Worm (Caenorhabditis elegans) whole organism, L3 larva: ENCODE results near the gene mob-2.

Experiments
- ceh-28 ChIP-seq: fragments of 150-350 bp; optimal IDR thresholded peaks from 2 replicates; lab custom pipeline; 2014; ENCODE audit warnings: missing biosample characterization, missing genetic modification reagents, missing genetic modification characterization
- ceh-82 ChIP-seq: fragments of 150-350 bp; optimal IDR thresholded peaks from 2 replicates; lab custom pipeline; 2014; ENCODE audit warnings: missing biosample characterization, missing genetic modification characterization
- egl-27 ChIP-seq: sonication (generic microtip); optimal IDR thresholded peaks from 4 replicates; lab custom pipeline; 2017; ENCODE audit warnings: missing biosample characterization, missing genetic modification reagents, missing genetic modification characterization
- egl-5 ChIP-seq: fragments of 150-350 bp; optimal IDR thresholded peaks from 2 replicates; lab custom pipeline; 2017; ENCODE audit warnings: missing biosample characterization, missing genetic modification reagents, missing genetic modification characterization, inconsistent platforms
- elt-1 ChIP-seq: fragments of 150-350 bp; optimal IDR thresholded peaks from 2 replicates; lab custom pipeline; 2014; ENCODE audit warnings: missing biosample characterization, missing genetic modification characterization
- elt-2 ChIP-seq: sonication (generic microtip); optimal IDR thresholded peaks from 2 replicates; lab custom pipeline; 2016; ENCODE audit warnings: missing genetic modification reagents, mild to moderate bottlenecking, missing genetic modification characterization, missing compliant biosample characterization
- eor-1 ChIP-seq, 2 experiments: fragments of 150-350 bp; optimal IDR thresholded peaks; 2 replicates each; lab custom pipeline; 2014 to 2018; ENCODE audit warnings: missing biosample characterization in 2 of 2, missing genetic modification characterization in 2 of 2
- fkh-10 ChIP-seq: sonication (generic microtip); optimal IDR thresholded peaks from 2 replicates; lab custom pipeline; 2017; ENCODE audit warnings: missing biosample characterization, missing genetic modification reagents, missing genetic modification characterization
- fos-1 ChIP-seq: fragments of 150-350 bp; optimal IDR thresholded peaks from 2 replicates; lab custom pipeline; 2014; ENCODE audit warnings: missing biosample characterization, missing genetic modification characterization
- hmg-11 ChIP-seq: sonication (generic microtip); optimal IDR thresholded peaks from 2 replicates; lab custom pipeline; 2016; ENCODE audit warnings: missing genetic modification characterization, missing compliant biosample characterization
- jun-1 ChIP-seq: fragments of 150-350 bp; optimal IDR thresholded peaks from 2 replicates; lab custom pipeline; 2014; ENCODE audit warnings: missing biosample characterization, missing genetic modification reagents, missing genetic modification characterization
- lin-15B ChIP-seq: fragments of 150-350 bp; optimal IDR thresholded peaks from 2 replicates; lab custom pipeline; 2014; ENCODE audit warnings: missing biosample characterization, missing genetic modification characterization
- lin-39 ChIP-seq: fragments of 150-350 bp; optimal IDR thresholded peaks from 2 replicates; lab custom pipeline; 2018; ENCODE audit warnings: missing biosample characterization, missing genetic modification reagents, missing genetic modification characterization
- mdl-1 ChIP-seq: fragments of 150-350 bp; optimal IDR thresholded peaks from 2 replicates; lab custom pipeline; 2014; ENCODE audit warnings: missing biosample characterization, missing genetic modification characterization
- nfya-1 ChIP-seq: sonication (generic microtip); optimal IDR thresholded peaks from 2 replicates; lab custom pipeline; 2017; ENCODE audit warnings: missing genetic modification characterization, mild to moderate bottlenecking, missing compliant biosample characterization, antibody characterized with exemption, moderate library complexity; ENCODE audit not compliant: insufficient read depth
- nhr-11 ChIP-seq: fragments of 150-350 bp; optimal IDR thresholded peaks from 2 replicates; lab custom pipeline; 2014; ENCODE audit warnings: missing biosample characterization, missing genetic modification characterization
- nhr-23 ChIP-seq: fragments of 150-350 bp; optimal IDR thresholded peaks from 2 replicates; lab custom pipeline; 2014; ENCODE audit warnings: missing biosample characterization, missing genetic modification reagents, missing genetic modification characterization
- nhr-237 ChIP-seq: fragments of 150-350 bp; optimal IDR thresholded peaks from 2 replicates; lab custom pipeline; 2014; ENCODE audit warnings: missing biosample characterization, missing genetic modification characterization
- nhr-28 ChIP-seq: fragments of 150-350 bp; optimal IDR thresholded peaks from 2 replicates; lab custom pipeline; 2014; ENCODE audit warnings: missing biosample characterization, missing genetic modification characterization
- nhr-43 ChIP-seq: sonication (generic microtip); optimal IDR thresholded peaks from 2 replicates; lab custom pipeline; 2016; ENCODE audit warnings: mild to moderate bottlenecking, missing genetic modification characterization, missing compliant biosample characterization; ENCODE audit not compliant: poor library complexity, severe bottlenecking
- nhr-67 ChIP-seq: fragments of 150-350 bp; optimal IDR thresholded peaks from 2 replicates; lab custom pipeline; 2014; ENCODE audit warnings: missing biosample characterization, missing genetic modification characterization
- nhr-76 ChIP-seq: fragments of 150-350 bp; sonication (generic microtip); optimal IDR thresholded peaks from 5 replicates; lab custom pipeline; 2014; ENCODE audit warnings: missing biosample characterization, missing genetic modification characterization
- nhr-77 ChIP-seq: fragments of 150-350 bp; optimal IDR thresholded peaks from 2 replicates; lab custom pipeline; 2014; ENCODE audit warnings: missing biosample characterization, missing genetic modification characterization
- pha-4 ChIP-seq: fragments of 150-350 bp; optimal IDR thresholded peaks from 2 replicates; lab custom pipeline; 2014; ENCODE audit warnings: missing biosample characterization, missing genetic modification reagents, missing genetic modification characterization
- skn-1 ChIP-seq: fragments of 150-350 bp; optimal IDR thresholded peaks from 2 replicates; lab custom pipeline; 2014; ENCODE audit warnings: missing biosample characterization, missing genetic modification characterization
- snpc-4 ChIP-seq: fragments of 150-350 bp; optimal IDR thresholded peaks from 2 replicates; lab custom pipeline; 2014; ENCODE audit warnings: missing biosample characterization, missing genetic modification characterization
- tbx-2 ChIP-seq: sonication (generic microtip); optimal IDR thresholded peaks from 2 replicates; lab custom pipeline; 2016; ENCODE audit warnings: mild to moderate bottlenecking, missing genetic modification characterization, missing compliant biosample characterization
- unc-39 ChIP-seq: sonication (generic microtip); optimal IDR thresholded peaks from 4 replicates; lab custom pipeline; 2017; ENCODE audit warnings: missing biosample characterization, missing genetic modification characterization
- zag-1 ChIP-seq: fragments of 150-350 bp; optimal IDR thresholded peaks from 2 replicates; lab custom pipeline; 2014; ENCODE audit warnings: missing biosample characterization, missing genetic modification characterization
- ztf-11 ChIP-seq: fragments of 150-350 bp; optimal IDR thresholded peaks from 2 replicates; lab custom pipeline; 2014; ENCODE audit warnings: missing biosample characterization, missing genetic modification characterization
- ztf-4 ChIP-seq: fragments of 150-350 bp; optimal IDR thresholded peaks from 2 replicates; lab custom pipeline; 2014; ENCODE audit warnings: missing biosample characterization, missing genetic modification characterization

Gene mob-2

ce11 chrX:13206911-13207310 lies 37.0 kb upstream of the mob-2 start:
- no peak for TF ChIP-seq ceh-28 (tag; lab: Kevin White, UChicago)
- peak; percentile 7 for TF ChIP-seq nfya-1
- no peak for TF ChIP-seq nhr-11 (tag; lab: Kevin White, UChicago)
- TF ChIP-seq lin-39 (tag; lab: Kevin White, UChicago): peak; percentile 16

- TF ChIP-seq eor-1 (tag; optimal IDR thresholded peaks at IDR 0.05; lab: Kevin White, UChicago) (no peak), lin-39 (tag; lab: Kevin White, UChicago) (peak; percentile 32)
Observed at ce11 chrX:13206011-13206410, 36.1 kb upstream of the mob-2 start.

ce11 chrX:13202312-13202711 lies 32.4 kb upstream of the mob-2 start:
- no peak for TF ChIP-seq skn-1 (tag; lab: Kevin White, UChicago)
- no peak for TF ChIP-seq nhr-67 (tag; lab: Kevin White, UChicago)
- no peak for TF ChIP-seq nhr-237
- no peak for TF ChIP-seq ceh-28 (tag; lab: Kevin White, UChicago)
- TF ChIP-seq lin-15B (tag; lab: Kevin White, UChicago): no peak
- TF ChIP-seq nhr-11 (tag; lab: Kevin White, UChicago): no peak
- TF ChIP-seq egl-27 (tag; lab: Kevin White, UChicago): no peak
- TF ChIP-seq nhr-77 (tag; lab: Kevin White, UChicago): no peak
- no peak for TF ChIP-seq elt-2 (tag; lab: Kevin White, UChicago)
- no peak for TF ChIP-seq zag-1 (tag; lab: Kevin White, UChicago)
- TF ChIP-seq nhr-43 (tag; lab: Kevin White, UChicago): no peak

ce11 chrX:13201401-13201800 lies 31.5 kb upstream of the mob-2 start, which contains the start of gene unc-9:
Gene unc-9 (plus strand): TSS chrX:13201770.
- no peak for TF ChIP-seq nhr-77 (tag; lab: Kevin White, UChicago)
- TF ChIP-seq jun-1 (tag; lab: Kevin White, UChicago): no peak
- TF ChIP-seq fkh-10 (GFP tag; lab: Kevin White, UChicago): peak; percentile 67
- no peak for TF ChIP-seq tbx-2 (tag; lab: Kevin White, UChicago)
- no peak for TF ChIP-seq nhr-28 (tag; lab: Kevin White, UChicago)

- TF ChIP-seq egl-5 (tag; lab: Kevin White, UChicago) (peak; percentile 69), ztf-4 (tag; lab: Kevin White, UChicago) (no peak)
Observed at ce11 chrX:13200312-13200711, 30.4 kb upstream of the mob-2 start.

ce11 chrX:13198134-13198533 lies 28.3 kb upstream of the mob-2 start:
- TF ChIP-seq lin-39 (tag; lab: Kevin White, UChicago) (peak; percentile 0), fkh-10 (GFP tag; lab: Kevin White, UChicago) (peak; percentile 29), unc-39 (tag; lab: Kevin White, UChicago) (no peak)

- TF ChIP-seq ztf-11 (tag; lab: Kevin White, UChicago): no peak
- no peak for TF ChIP-seq fos-1 (tag; lab: Kevin White, UChicago)
- no peak for TF ChIP-seq elt-2 (tag; lab: Kevin White, UChicago)
- TF ChIP-seq pha-4 (tag; lab: Kevin White, UChicago): no peak
- no peak for TF ChIP-seq nhr-76 (tag; lab: Kevin White, UChicago)
- TF ChIP-seq lin-15B (tag; lab: Kevin White, UChicago): no peak
- no peak for TF ChIP-seq ceh-28 (tag; lab: Kevin White, UChicago)
- TF ChIP-seq nhr-43 (tag; lab: Kevin White, UChicago): no peak
- TF ChIP-seq snpc-4: no peak
- no peak for TF ChIP-seq ceh-82
- TF ChIP-seq nhr-237: no peak
- no peak for TF ChIP-seq nhr-11 (tag; lab: Kevin White, UChicago)
- TF ChIP-seq hmg-11 (tag; lab: Kevin White, UChicago): no peak
- TF ChIP-seq tbx-2 (tag; lab: Kevin White, UChicago): no peak
- TF ChIP-seq skn-1 (tag; lab: Kevin White, UChicago): no peak
- TF ChIP-seq elt-1 (tag; lab: Kevin White, UChicago): no peak
- TF ChIP-seq nhr-23 (tag; lab: Kevin White, UChicago): no peak
- no peak for TF ChIP-seq mdl-1 (tag; lab: Kevin White, UChicago)
- no peak for TF ChIP-seq egl-27 (tag; lab: Kevin White, UChicago)
Observed at ce11 chrX:13190912-13191311, 21.0 kb upstream of the mob-2 start, which contains the start of gene gpa-6. Gene gpa-6 (plus strand): TSS chrX:13191212.
